Worm (Caenorhabditis elegans) whole organism, young adult: ENCODE results near the gene fbxc-50.

ENCODE experiments used
- B0035.1 ChIP-seq: sonication (generic microtip); optimal IDR thresholded peaks from 2 replicates; lab custom pipeline; 2016; ENCODE audit warnings: missing genetic modification characterization, mild to moderate bottlenecking, missing compliant biosample characterization, missing genotype, missing genetic modification reagents
- B0336.3 ChIP-seq: fragments of 200-800 bp; sonication (Bioruptor generic); IDR thresholded peaks from 2 replicates; pipeline ENCODE4 v1.3.6; 2022; ENCODE audit warnings: missing genetic modification characterization, missing compliant biosample characterization
- F33H1.4 ChIP-seq: fragments of 200-800 bp; sonication (Bioruptor generic); IDR thresholded peaks from 2 replicates; pipeline ENCODE4 v1.3.6; 2022; ENCODE audit warnings: missing genetic modification reagents, missing genetic modification characterization, missing compliant biosample characterization
- F37B4.10 ChIP-seq: fragments of 200-800 bp; sonication (Bioruptor generic); IDR thresholded peaks from 2 replicates; pipeline ENCODE4 v1.3.6; 2022; ENCODE audit warnings: missing genetic modification characterization, missing compliant biosample characterization
- F39B2.1 ChIP-seq: fragments of 200-800 bp; sonication (Bioruptor generic); IDR thresholded peaks from 2 replicates; pipeline ENCODE4 v1.3.6; 2022; ENCODE audit warnings: missing genetic modification reagents, missing genetic modification characterization, missing compliant biosample characterization
- F55B11.4 ChIP-seq: sonication (generic microtip); optimal IDR thresholded peaks from 2 replicates; lab custom pipeline; 2016; ENCODE audit warnings: missing compliant biosample characterization, missing genetic modification characterization, borderline replicate concordance; ENCODE audit not compliant: insufficient read depth
- F57A8.1 ChIP-seq: fragments of 200-800 bp; sonication (Bioruptor generic); optimal IDR thresholded peaks from 2 replicates; lab custom pipeline; 2018; ENCODE audit warnings: mild to moderate bottlenecking, missing genetic modification characterization, moderate library complexity, missing compliant biosample characterization
- T26A5.8 ChIP-seq: sonication (generic microtip); optimal IDR thresholded peaks from 2 replicates; lab custom pipeline; 2016; ENCODE audit warnings: missing genetic modification characterization, missing compliant biosample characterization
- Y53G8AR.9 ChIP-seq: fragments of 200-800 bp; sonication (Bioruptor generic); conservative IDR thresholded peaks from 2 replicates; pipeline ENCODE4 v1.3.6; 2022; ENCODE audit warnings: missing genetic modification reagents, missing genetic modification characterization, missing compliant biosample characterization
- aptf-3 ChIP-seq: fragments of 200-800 bp; sonication (Bioruptor generic); IDR thresholded peaks from 2 replicates; pipeline ENCODE4 v1.3.6; 2022; ENCODE audit warnings: missing genetic modification characterization, missing compliant biosample characterization
- attf-5 ChIP-seq: fragments of 200-800 bp; sonication (Bioruptor generic); optimal IDR thresholded peaks from 2 replicates; lab custom pipeline; 2018; ENCODE audit warnings: mild to moderate bottlenecking, missing genetic modification characterization, missing compliant biosample characterization
- dpl-1 ChIP-seq: fragments of 150-350 bp; optimal IDR thresholded peaks from 2 replicates; lab custom pipeline; 2014; ENCODE audit warnings: missing biosample characterization, missing genetic modification reagents, missing genetic modification characterization
- efl-1 ChIP-seq: fragments of 150-350 bp; optimal IDR thresholded peaks from 2 replicates; lab custom pipeline; 2014; ENCODE audit warnings: missing biosample characterization, missing genetic modification reagents, missing genetic modification characterization
- egl-18 ChIP-seq: fragments of 200-800 bp; sonication (Bioruptor generic); IDR thresholded peaks from 2 replicates; pipeline ENCODE4 v1.3.6; 2022; ENCODE audit warnings: missing genetic modification reagents, missing genetic modification characterization, missing compliant biosample characterization
- ekl-4 ChIP-seq: fragments of 200-800 bp; sonication (Bioruptor generic); IDR thresholded peaks from 2 replicates; pipeline ENCODE4 v1.3.6; 2022; ENCODE audit warnings: missing genetic modification reagents, missing genetic modification characterization, missing compliant biosample characterization
- ets-4 ChIP-seq: fragments of 200-800 bp; sonication (Bioruptor generic); optimal IDR thresholded peaks from 2 replicates; lab custom pipeline; 2018; ENCODE audit warnings: mild to moderate bottlenecking, missing genetic modification characterization, missing compliant biosample characterization
- gei-17 ChIP-seq: fragments of 200-800 bp; sonication (Bioruptor generic); optimal IDR thresholded peaks from 2 replicates; lab custom pipeline; 2018; ENCODE audit warnings: mild to moderate bottlenecking, missing genetic modification characterization, missing compliant biosample characterization
- hmg-1.2 ChIP-seq: fragments of 200-800 bp; sonication (Bioruptor generic); IDR thresholded peaks from 2 replicates; pipeline ENCODE4 v1.3.6; 2022; ENCODE audit warnings: missing genetic modification reagents, missing genetic modification characterization, missing compliant biosample characterization
- lag-1 ChIP-seq: fragments of 200-800 bp; sonication (Bioruptor generic); IDR thresholded peaks from 2 replicates; pipeline ENCODE4 v1.3.6; 2022; ENCODE audit warnings: missing genetic modification reagents, missing genetic modification characterization, missing compliant biosample characterization
- lin-54 ChIP-seq: fragments of 200-800 bp; sonication (Bioruptor generic); optimal IDR thresholded peaks from 2 replicates; lab custom pipeline; 2018; ENCODE audit warnings: mild to moderate bottlenecking, missing genetic modification characterization, missing compliant biosample characterization
- lsl-1 ChIP-seq: fragments of 200-800 bp; sonication (Bioruptor generic); optimal IDR thresholded peaks from 2 replicates; lab custom pipeline; 2018; ENCODE audit warnings: mild to moderate bottlenecking, missing genetic modification characterization, moderate library complexity, missing compliant biosample characterization
- madf-10 ChIP-seq: sonication (generic microtip); optimal IDR thresholded peaks from 2 replicates; lab custom pipeline; 2016; ENCODE audit warnings: mild to moderate bottlenecking, missing genetic modification characterization, missing compliant biosample characterization
- madf-6 ChIP-seq: fragments of 200-800 bp; sonication (Bioruptor generic); IDR thresholded peaks from 2 replicates; pipeline ENCODE4 v1.3.6; 2022; ENCODE audit warnings: missing genetic modification reagents, missing genetic modification characterization, missing compliant biosample characterization
- madf-8 ChIP-seq: fragments of 200-800 bp; sonication (Bioruptor generic); conservative IDR thresholded peaks from 2 replicates; pipeline ENCODE4 v1.3.6; 2022; ENCODE audit warnings: missing genetic modification reagents, missing genetic modification characterization, missing compliant biosample characterization
- mel-28 ChIP-seq: sonication (generic microtip); optimal IDR thresholded peaks from 2 replicates; lab custom pipeline; 2016; ENCODE audit warnings: borderline replicate concordance, mild to moderate bottlenecking, missing genetic modification characterization, missing compliant biosample characterization
- mes-4 ChIP-seq: sonication (generic microtip); optimal IDR thresholded peaks from 2 replicates; lab custom pipeline; 2016; ENCODE audit warnings: missing genotype, missing genetic modification characterization, missing compliant biosample characterization
- mxl-1 ChIP-seq: sonication (generic microtip); optimal IDR thresholded peaks from 2 replicates; lab custom pipeline; 2016; ENCODE audit warnings: missing genetic modification characterization, missing compliant biosample characterization
- nfya-1 ChIP-seq: sonication (generic microtip); optimal IDR thresholded peaks from 2 replicates; lab custom pipeline; 2017; ENCODE audit warnings: antibody characterized with exemption, missing compliant biosample characterization, missing genetic modification characterization, borderline replicate concordance; ENCODE audit not compliant: insufficient read depth
- nfya-2 ChIP-seq: fragments of 200-800 bp; sonication (Bioruptor generic); IDR thresholded peaks from 2 replicates; pipeline ENCODE4 v1.3.6; 2022; ENCODE audit warnings: missing genetic modification reagents, missing genetic modification characterization, missing compliant biosample characterization
- pbrm-1 ChIP-seq: fragments of 200-800 bp; sonication (Bioruptor generic); IDR thresholded peaks from 2 replicates; pipeline ENCODE4 v1.3.6; 2022; ENCODE audit warnings: missing genetic modification reagents, missing genetic modification characterization, missing compliant biosample characterization
- rcor-1 ChIP-seq: fragments of 200-800 bp; sonication (Bioruptor generic); IDR thresholded peaks from 2 replicates; pipeline ENCODE4 v1.3.6; 2022; ENCODE audit warnings: missing genetic modification reagents, missing genetic modification characterization, missing compliant biosample characterization
- rec-8 ChIP-seq, 2 experiments: sonication (generic microtip); optimal IDR thresholded peaks; 2 replicates each; lab custom pipeline; 2016; ENCODE audit warnings: mild to moderate bottlenecking in 2 of 2, missing genetic modification characterization in 2 of 2, missing genetic modification reagents in 2 of 2, missing genotype in 2 of 2, missing biosample characterization in 1 of 2, missing compliant biosample characterization in 1 of 2, moderate library complexity in 1 of 2
- repo-1 ChIP-seq: sonication (generic microtip); optimal IDR thresholded peaks from 2 replicates; lab custom pipeline; 2017; ENCODE audit warnings: mild to moderate bottlenecking, missing genetic modification characterization, missing compliant biosample characterization
- rpc-1 ChIP-seq, 2 experiments: fragments of 150-350 bp in 1 of 2; sonication (generic microtip) in 1 of 2; optimal IDR thresholded peaks; 2 replicates each; lab custom pipeline; 2014 to 2018; ENCODE audit warnings: missing biosample characterization in 1 of 2, missing genetic modification characterization in 1 of 2, missing genetic modification reagents in 1 of 2, missing genotype in 1 of 2
- sdz-38 ChIP-seq: sonication (generic microtip); optimal IDR thresholded peaks from 2 replicates; lab custom pipeline; 2016; ENCODE audit warnings: missing genotype, missing genetic modification characterization, missing compliant biosample characterization
- snpc-1.1 ChIP-seq: sonication (generic microtip); optimal IDR thresholded peaks from 2 replicates; lab custom pipeline; 2017; ENCODE audit warnings: missing genetic modification characterization, mild to moderate bottlenecking, missing compliant biosample characterization, antibody characterized with exemption, moderate library complexity, missing genotype, missing genetic modification reagents; ENCODE audit not compliant: insufficient read depth
- snpc-3.4 ChIP-seq: sonication (generic microtip); optimal IDR thresholded peaks from 2 replicates; lab custom pipeline; 2017; ENCODE audit warnings: missing genetic modification characterization, mild to moderate bottlenecking, missing compliant biosample characterization, antibody characterized with exemption, moderate library complexity, missing genotype, missing genetic modification reagents
- somi-1 ChIP-seq: fragments of 200-800 bp; sonication (Bioruptor generic); optimal IDR thresholded peaks from 2 replicates; lab custom pipeline; 2018; ENCODE audit warnings: mild to moderate bottlenecking, missing genetic modification characterization, missing compliant biosample characterization
- xnd-1 ChIP-seq: sonication (generic microtip); optimal IDR thresholded peaks from 2 replicates; lab custom pipeline; 2016; ENCODE audit warnings: missing genotype, missing genetic modification reagents, missing genetic modification characterization, missing compliant biosample characterization
- ztf-18 ChIP-seq: sonication (generic microtip); optimal IDR thresholded peaks from 2 replicates; lab custom pipeline; 2016; ENCODE audit warnings: missing genotype, mild to moderate bottlenecking, missing genetic modification characterization, missing compliant biosample characterization

Gene fbxc-50

DNA sequence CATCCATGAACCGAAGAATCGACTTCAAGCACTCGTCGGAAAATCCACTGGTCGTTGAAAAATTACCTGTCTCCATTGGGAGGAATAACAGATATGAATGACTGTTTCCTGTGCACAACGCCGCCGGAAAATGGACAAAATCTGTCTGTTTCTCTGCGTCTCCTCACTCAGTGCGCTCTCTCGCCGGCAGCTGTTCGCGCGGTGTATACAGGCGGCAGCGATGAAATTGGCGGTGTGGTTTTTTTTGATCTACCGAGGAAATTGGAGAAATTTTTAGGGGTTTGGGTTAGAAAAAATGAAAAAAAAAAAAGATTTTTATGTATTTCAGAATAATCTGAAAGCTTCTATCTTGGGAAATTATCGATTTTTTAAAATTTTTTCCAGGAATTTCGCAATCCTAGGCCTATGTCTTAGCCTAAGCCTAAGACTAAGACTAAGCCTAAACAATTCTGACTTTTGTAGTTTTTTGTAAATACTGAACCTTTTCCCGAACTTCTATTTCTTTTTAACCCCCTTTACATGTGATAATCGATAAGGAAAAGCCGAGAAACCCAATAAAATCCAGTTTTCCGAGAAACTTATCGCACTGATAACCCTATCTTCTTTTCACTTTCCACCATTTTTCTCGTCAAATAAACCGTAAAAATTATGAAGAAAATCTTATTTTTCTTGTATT, at the start of gene fbxc-50, which contains the start of gene C17F4.2:
Gene fbxc-50 (minus strand): TSS at position 81 of the 676 bp plus-strand sequence.
Gene C17F4.2 (plus strand): TSS at position 626 of the 676 bp plus-strand sequence.
- TF ChIP-seq F57A8.1 (GFP tag; lab: Kevin White, UChicago): no peak
- TF ChIP-seq sdz-38 (tag; lab: Kevin White, UChicago): no peak
- no peak for TF ChIP-seq mel-28 (tag; lab: Kevin White, UChicago)
- TF ChIP-seq xnd-1 (tag; lab: Kevin White, UChicago): peak; percentile 77
- TF ChIP-seq rpc-1 (optimal IDR thresholded peaks at IDR 0.05; lab: Kevin White, UChicago): no peak
- TF ChIP-seq rpc-1 (tag; optimal IDR thresholded peaks at IDR 0.05; lab: Kevin White, UChicago): no peak
- TF ChIP-seq lag-1 (GFP tag; lab: Robert Waterston, UW): no peak
- peak; percentile 90 for TF ChIP-seq efl-1 (GFP tag; lab: Kevin White, UChicago)
- peak; percentile 91 for TF ChIP-seq hmg-1.2 (GFP tag; lab: Robert Waterston, UW)
- 0 out of 2 replicates have a peak, but pooled peaks have one; percentile 10 for TF ChIP-seq rcor-1 (GFP tag; lab: Robert Waterston, UW)
- TF ChIP-seq attf-5 (GFP tag; lab: Kevin White, UChicago): no peak
- TF ChIP-seq F33H1.4: 0 out of 2 replicates have a peak, but pooled peaks have one; percentile 24
- TF ChIP-seq B0035.1 (tag; lab: Kevin White, UChicago): no peak
- peak; percentile 58 for TF ChIP-seq dpl-1 (GFP tag; lab: Kevin White, UChicago)
- no peak for TF ChIP-seq nfya-1
- TF ChIP-seq ets-4 (GFP tag; lab: Kevin White, UChicago): no peak
- TF ChIP-seq F39B2.1 (GFP tag; lab: Robert Waterston, UW): no peak
- TF ChIP-seq madf-10 (tag; lab: Kevin White, UChicago): no peak
- peak; percentile 31 for TF ChIP-seq snpc-1.1
- peak; percentile 86 for TF ChIP-seq madf-8
- no peak for TF ChIP-seq Y53G8AR.9
- TF ChIP-seq egl-18 (GFP tag; lab: Robert Waterston, UW): no peak
- no peak for TF ChIP-seq lin-54 (GFP tag; lab: Kevin White, UChicago)
- TF ChIP-seq somi-1 (GFP tag; lab: Kevin White, UChicago): no peak
- TF ChIP-seq madf-6 (GFP tag; lab: Robert Waterston, UW): peak; percentile 88
- no peak for TF ChIP-seq mes-4
- no peak for TF ChIP-seq repo-1 (tag; lab: Kevin White, UChicago)
- TF ChIP-seq mxl-1 (tag; lab: Kevin White, UChicago): no peak
- no peak for TF ChIP-seq ztf-18 (tag; lab: Kevin White, UChicago)
- TF ChIP-seq B0336.3 (GFP tag; lab: Robert Waterston, UW): no peak
- no peak for TF ChIP-seq T26A5.8 (tag; lab: Kevin White, UChicago)
- no peak for TF ChIP-seq F37B4.10
- no peak for TF ChIP-seq ekl-4 (GFP tag; lab: Robert Waterston, UW)
- TF ChIP-seq gei-17: no peak
- TF ChIP-seq F55B11.4 (tag; lab: Kevin White, UChicago): no peak
- TF ChIP-seq rec-8 (tag; optimal IDR thresholded peaks at IDR 0.05; lab: Kevin White, UChicago): no peak
- peak; percentile 13 for TF ChIP-seq snpc-3.4 (tag; lab: Kevin White, UChicago)
- 0 out of 2 replicates have a peak, but pooled peaks have one; percentile 11 for TF ChIP-seq pbrm-1 (GFP tag; lab: Robert Waterston, UW)
- TF ChIP-seq aptf-3 (GFP tag; lab: Robert Waterston, UW): no peak
- no peak for TF ChIP-seq nfya-2
- peak; percentile 27 for TF ChIP-seq lsl-1 (GFP tag; lab: Kevin White, UChicago)
